Fruit fly (Drosophila melanogaster) whole organism, embryonic: Measurements from ENCODE around the gene dbr.

Experiments used
- CG34376 ChIP-seq: fragments of 200-800 bp; sonication (Bioruptor generic); optimal IDR thresholded peaks from 2 replicates; lab custom pipeline; 2018; ENCODE audit warnings: missing biosample characterization, mild to moderate bottlenecking, missing genetic modification characterization
- CG3847 ChIP-seq: fragments of 200-800 bp; sonication (Bioruptor generic); IDR thresholded peaks from 2 replicates; pipeline ENCODE4 v1.3.6; 2022; ENCODE audit warnings: missing biosample characterization, missing genetic modification characterization
- CG9727 ChIP-seq: fragments of 200-800 bp; sonication (Bioruptor generic); optimal IDR thresholded peaks from 3 replicates; lab custom pipeline; 2017; ENCODE audit warnings: missing biosample characterization, mild to moderate bottlenecking, missing genetic modification characterization
- HLH4C ChIP-seq: fragments of 200-800 bp; sonication (Bioruptor generic); IDR thresholded peaks from 3 replicates; pipeline ENCODE4 v1.3.6; 2022; ENCODE audit warnings: missing biosample characterization, missing genetic modification characterization; ENCODE audit not compliant: partially characterized antibody
- ash1 ChIP-seq: fragments of 200-800 bp; sonication (Bioruptor generic); optimal IDR thresholded peaks from 2 replicates; lab custom pipeline; 2018; ENCODE audit warnings: missing biosample characterization, mild to moderate bottlenecking, missing genetic modification characterization
- hbn ChIP-seq: fragments of 200-800 bp; sonication (Bioruptor generic); IDR thresholded peaks from 2 replicates; pipeline ENCODE4 v1.3.6; 2022; ENCODE audit warnings: missing biosample characterization, missing genetic modification characterization; ENCODE audit not compliant: partially characterized antibody
- nerfin-1 ChIP-seq: fragments of 200-800 bp; sonication (Bioruptor generic); optimal IDR thresholded peaks from 3 replicates; lab custom pipeline; 2019; ENCODE audit warnings: missing biosample characterization, mild to moderate bottlenecking, missing genetic modification characterization, moderate library complexity
- sr ChIP-seq: fragments of 200-800 bp; sonication (Bioruptor generic); IDR thresholded peaks from 3 replicates; pipeline ENCODE4 v1.3.6; 2022; ENCODE audit warnings: missing biosample characterization, missing genetic modification characterization
- zen2 ChIP-seq: fragments of 200-800 bp; sonication (Bioruptor generic); IDR thresholded peaks from 3 replicates; pipeline ENCODE4 v1.3.6; 2022; ENCODE audit warnings: missing biosample characterization, missing genetic modification characterization; ENCODE audit not compliant: partially characterized antibody

DNA sequence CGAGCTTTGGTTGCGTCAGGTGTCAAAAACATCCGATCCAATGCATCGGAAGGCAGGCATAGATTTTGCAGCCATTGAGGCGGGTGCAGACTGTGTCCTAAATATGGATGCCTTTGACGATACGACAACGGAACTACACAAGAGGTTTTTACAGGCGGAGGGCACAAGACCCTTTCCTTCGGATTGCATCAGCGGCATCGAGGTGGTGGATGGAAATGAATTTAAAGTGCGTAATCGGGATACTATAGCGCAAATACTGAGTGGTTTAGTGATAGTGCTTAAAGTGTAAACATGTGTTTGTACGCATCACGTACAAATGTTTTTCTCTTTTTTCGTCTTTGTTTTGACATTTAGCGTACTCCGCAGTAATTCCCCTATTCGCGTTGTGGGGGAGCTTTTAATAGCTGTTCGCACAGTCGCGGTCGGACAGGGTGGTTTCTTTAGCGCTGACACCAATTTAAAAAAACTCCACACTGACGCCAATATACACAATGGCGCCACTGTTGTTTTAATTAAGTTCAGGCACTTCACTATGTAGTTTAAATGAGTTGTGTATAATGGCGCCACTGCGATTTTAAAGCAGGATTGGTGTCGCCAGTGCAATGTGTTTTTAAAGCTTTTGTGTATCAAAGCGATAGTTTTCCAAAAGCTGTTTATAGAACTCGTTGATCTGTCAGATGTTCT lies 6.6 kb downstream of the dbr start:
- TF ChIP-seq zen2 (peak; percentile 64; the same call in 2 of the 3 replicates), hbn (GFP tag; lab: Robert Waterston, UW) (peak; percentile 38), HLH4C (peak; percentile 39; the same call in 1 of the 3 replicates), nerfin-1 (no peak), CG34376 (GFP tag; lab: Kevin White, UChicago) (peak; percentile 4), sr (GFP tag; lab: Robert Waterston, UW) (no peak; the same call in 2 of the 3 replicates), CG3847 (GFP tag; lab: Robert Waterston, UW) (peak; percentile 52; the same call in 1 of the 2 replicates), CG9727 (GFP tag; lab: Kevin White, UChicago) (no peak), ash1 (GFP tag; lab: Kevin White, UChicago) (no peak)
